Worm (Caenorhabditis elegans) whole organism, early embryonic: ENCODE data around the gene smg-9.

Source experiments
- F13C5.2 ChIP-seq: sonication (generic microtip); optimal IDR thresholded peaks from 2 replicates; lab custom pipeline; 2017; ENCODE audit warnings: mild to moderate bottlenecking, missing genetic modification characterization, inconsistent platforms, missing compliant biosample characterization
- ama-1 ChIP-seq: fragments of 150-350 bp; optimal IDR thresholded peaks from 2 replicates; lab custom pipeline; 2014
- ceh-36 ChIP-seq: sonication (generic microtip); optimal IDR thresholded peaks from 2 replicates; lab custom pipeline; 2016; ENCODE audit warnings: missing genetic modification characterization, inconsistent platforms, missing compliant biosample characterization
- ets-7 ChIP-seq: sonication (generic microtip); optimal IDR thresholded peaks from 2 replicates; lab custom pipeline; 2016; ENCODE audit warnings: missing genotype, missing genetic modification characterization, missing compliant biosample characterization
- hmbx-1 ChIP-seq: sonication (generic microtip); optimal IDR thresholded peaks from 2 replicates; lab custom pipeline; 2016; ENCODE audit warnings: mild to moderate bottlenecking, missing genetic modification characterization, missing compliant biosample characterization
- hnd-1 ChIP-seq: sonication (generic microtip); optimal IDR thresholded peaks from 2 replicates; lab custom pipeline; 2016; ENCODE audit warnings: missing genetic modification characterization, missing compliant biosample characterization
- tbx-11 ChIP-seq: fragments of 200-800 bp; sonication (Bioruptor generic); IDR thresholded peaks from 2 replicates; pipeline ENCODE4 v1.3.6; 2022; ENCODE audit warnings: missing genetic modification characterization, missing compliant biosample characterization
- tra-4 ChIP-seq: sonication (generic microtip); optimal IDR thresholded peaks from 2 replicates; lab custom pipeline; 2017; ENCODE audit warnings: missing genetic modification characterization, missing compliant biosample characterization

The smg-9 gene

DNA sequence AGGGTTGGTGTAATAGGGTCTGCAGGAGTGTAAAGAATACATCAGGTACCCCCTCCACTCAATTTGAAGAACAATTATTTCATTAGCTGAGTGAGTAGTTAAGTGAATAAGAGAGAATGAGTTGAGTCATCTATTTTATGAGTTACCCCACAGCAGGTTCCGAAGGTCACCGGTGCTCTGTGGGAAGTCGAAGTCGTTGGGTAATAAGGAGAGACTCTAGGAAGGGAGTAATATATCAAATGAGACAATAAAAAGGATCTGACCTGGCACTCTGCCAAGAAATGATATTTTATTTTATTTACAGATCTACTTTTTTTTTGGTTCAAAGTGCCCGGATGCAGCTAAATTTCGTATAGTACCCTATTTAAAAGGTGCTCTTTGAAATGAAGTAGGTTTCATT lies 54.6 kb downstream of the smg-9 start, which contains the start of gene C09F9.1:
TSS of gene C09F9.1 (plus strand) at position 301 of the 400 bp plus-strand sequence.
- TF ChIP-seq ceh-36 (tag; lab: Kevin White, UChicago) (no peak), ama-1 (no peak), tbx-11 (no peak), tra-4 (tag; lab: Kevin White, UChicago) (no peak), F13C5.2 (tag; lab: Kevin White, UChicago) (no peak), hnd-1 (tag; lab: Kevin White, UChicago) (no peak), ets-7 (tag; lab: Kevin White, UChicago) (no peak), hmbx-1 (tag; lab: Kevin White, UChicago) (no peak)
